Fruit fly (Drosophila melanogaster): Measurements from ENCODE around the gene SWIP.

The SWIP gene

dm6 chrX:16313078-16313875 is at the start of gene SWIP, which contains the start of gene CG9915:
SWIP (plus strand) TSS chrX:16313709.
CG9915 (minus strand) TSS chrX:16313138.
- TF ChIP-seq EcR (GFP tag; optimal IDR thresholded peaks at IDR 0.05) (no peak), gl (tag; optimal IDR thresholded peaks at IDR 0.05) (no peak), Snoo (tag; optimal IDR thresholded peaks at IDR 0.05) (no peak), CG15710 (tag; optimal IDR thresholded peaks at IDR 0.05) (peak; percentile 3), CG32121 (GFP tag; IDR thresholded peaks at IDR 0.05) (no peak), D1 (tag; optimal IDR thresholded peaks at IDR 0.05) (no peak), rn (GFP tag; IDR thresholded peaks at IDR 0.05) (no peak), CG12605 (GFP tag; IDR thresholded peaks at IDR 0.05) (no peak), CG4496 (GFP tag; IDR thresholded peaks at IDR 0.05) (0 out of 3 replicates have a peak, but pooled peaks have one; percentile 18), CG14655 (GFP tag; optimal IDR thresholded peaks at IDR 0.05) (no peak)

- TF ChIP-seq Pif1B (GFP tag; optimal IDR thresholded peaks at IDR 0.05) (no peak), CG15710 (tag; optimal IDR thresholded peaks at IDR 0.05) (no peak), rn (GFP tag; IDR thresholded peaks at IDR 0.05) (no peak), fd96Ca (GFP tag; IDR thresholded peaks at IDR 0.05) (no peak), CG8301 (tag; optimal IDR thresholded peaks at IDR 0.05) (no peak), EcR (GFP tag; optimal IDR thresholded peaks at IDR 0.05) (no peak), CG10348 (GFP tag; IDR thresholded peaks at IDR 0.05) (no peak), Pif1A (GFP tag; optimal IDR thresholded peaks at IDR 0.05) (no peak), D1 (tag; optimal IDR thresholded peaks at IDR 0.05) (no peak), Snoo (tag; optimal IDR thresholded peaks at IDR 0.05) (no peak), CG13204 (GFP tag; optimal IDR thresholded peaks at IDR 0.05) (no peak), CG9948 (tag; optimal IDR thresholded peaks at IDR 0.05) (no peak)
These were observed 47.1 kb upstream of the SWIP start, which contains the start of gene CG12507 for dm6 chrX:16266437-16266836. CG12507 (minus strand) TSS chrX:16266537.

dm6 chrX:16270795-16271194 is 42.7 kb upstream of the SWIP start, which contains the start of gene Mfe2:
Mfe2 (plus strand) TSS chrX:16270951.
- peak; percentile 60; the same call in 1 of the 3 replicates for TF ChIP-seq CG4496 (GFP tag; IDR thresholded peaks at IDR 0.05)
- TF ChIP-seq CG8301 (tag; optimal IDR thresholded peaks at IDR 0.05): peak; percentile 35
- peak; percentile 15 for TF ChIP-seq Pif1A (GFP tag; optimal IDR thresholded peaks at IDR 0.05)
- peak; percentile 55 for TF ChIP-seq CG14655 (GFP tag; optimal IDR thresholded peaks at IDR 0.05)
- peak; percentile 65; the same call in 1 of the 2 replicates for TF ChIP-seq Ets98B (GFP tag; IDR thresholded peaks at IDR 0.05)
- TF ChIP-seq CG10348 (GFP tag; IDR thresholded peaks at IDR 0.05): no peak
- TF ChIP-seq Snoo (tag; optimal IDR thresholded peaks at IDR 0.05): no peak
- TF ChIP-seq CG12605 (GFP tag; IDR thresholded peaks at IDR 0.05): peak; percentile 39; the same call in 1 of the 2 replicates
- TF ChIP-seq fd96Ca (GFP tag; IDR thresholded peaks at IDR 0.05): no peak
- no peak for TF ChIP-seq D1 (tag; optimal IDR thresholded peaks at IDR 0.05)
- peak; percentile 65 for TF ChIP-seq EcR (GFP tag; optimal IDR thresholded peaks at IDR 0.05)
- peak; percentile 37 for TF ChIP-seq CG13204 (GFP tag; optimal IDR thresholded peaks at IDR 0.05)
- TF ChIP-seq CG9948 (tag; optimal IDR thresholded peaks at IDR 0.05): no peak
- peak; percentile 83 for TF ChIP-seq gl (tag; optimal IDR thresholded peaks at IDR 0.05)
- peak; percentile 28 for TF ChIP-seq CG8159 (tag; optimal IDR thresholded peaks at IDR 0.05)
- no peak for TF ChIP-seq Pif1B (GFP tag; optimal IDR thresholded peaks at IDR 0.05)
- peak; percentile 31 for TF ChIP-seq CG34367 (tag; optimal IDR thresholded peaks at IDR 0.05)
- TF ChIP-seq CG32121 (GFP tag; IDR thresholded peaks at IDR 0.05): peak; percentile 52
- 0 out of 2 replicates have a peak, but pooled peaks have one; percentile 12 for TF ChIP-seq rn (GFP tag; IDR thresholded peaks at IDR 0.05)
- peak; percentile 14 for TF ChIP-seq CG17806 (tag; optimal IDR thresholded peaks at IDR 0.05)
- peak; percentile 22 for TF ChIP-seq CG15710 (tag; optimal IDR thresholded peaks at IDR 0.05)

- TF ChIP-seq CG14655 (GFP tag; optimal IDR thresholded peaks at IDR 0.05) (no peak), CG8301 (tag; optimal IDR thresholded peaks at IDR 0.05) (no peak), CG12605 (GFP tag; IDR thresholded peaks at IDR 0.05) (no peak), CG17806 (tag; optimal IDR thresholded peaks at IDR 0.05) (no peak), Pif1B (GFP tag; optimal IDR thresholded peaks at IDR 0.05) (no peak)
These were observed 38.2 kb upstream of the SWIP start for dm6 chrX:16275168-16275853.

- TF ChIP-seq CG8159 (tag; optimal IDR thresholded peaks at IDR 0.05) (peak; percentile 26), CG14655 (GFP tag; optimal IDR thresholded peaks at IDR 0.05) (peak; percentile 36), CG34367 (tag; optimal IDR thresholded peaks at IDR 0.05) (no peak), CG17806 (tag; optimal IDR thresholded peaks at IDR 0.05) (no peak), D1 (tag; optimal IDR thresholded peaks at IDR 0.05) (no peak), CG15710 (tag; optimal IDR thresholded peaks at IDR 0.05) (peak; percentile 19), Snoo (tag; optimal IDR thresholded peaks at IDR 0.05) (peak; percentile 63)
These were observed 37.6 kb upstream of the SWIP start, which contains the start of the genes kat80 and Prosalpha4 for dm6 chrX:16275854-16276338. kat80 (minus strand) TSS chrX:16276180. Prosalpha4 (plus strand) TSS chrX:16276270.

Measured in whole organism, pupa.